Worm (Caenorhabditis elegans): ENCODE data around the gene vps-16.

The vps-16 gene

DNA sequence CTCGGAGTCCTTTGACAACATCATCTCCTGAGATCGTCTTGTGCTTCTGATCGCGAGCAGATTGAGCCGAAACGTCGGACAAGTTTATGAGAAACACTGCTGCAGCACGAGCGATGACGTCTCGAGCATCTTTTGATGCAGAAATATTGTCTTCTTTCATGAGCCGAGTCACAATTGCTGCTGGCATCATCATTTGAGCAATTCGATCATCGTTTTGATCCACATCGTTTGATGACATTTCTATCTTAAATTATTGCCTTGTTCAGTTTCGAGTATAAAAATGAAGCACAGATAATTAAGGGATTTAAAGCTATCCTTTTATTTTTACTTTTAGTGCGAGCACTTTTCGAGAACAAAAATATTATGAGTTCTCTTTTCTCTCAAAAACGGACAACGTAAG, 29.6 kb downstream of the vps-16 start, which contains the start of gene T26A5.8 (continued):
- TF ChIP-seq ama-1 (optimal IDR thresholded peaks at IDR 0.05) (peak; percentile 93), set-16 (GFP tag; IDR thresholded peaks at IDR 0.05) (no peak), aha-1 (tag) (peak; percentile 95), ceh-28 (tag; optimal IDR thresholded peaks at IDR 0.05) (no peak), snpc-1.2 (GFP tag; IDR thresholded peaks at IDR 0.05) (0 out of 2 replicates have a peak, but pooled peaks have one; percentile 28), nhr-41 (GFP tag; IDR thresholded peaks at IDR 0.05) (no peak), cey-2 (tag; optimal IDR thresholded peaks at IDR 0.05; ENCODE audit: borderline replicate concordance, insufficient read depth) (no peak), ztf-7 (tag; optimal IDR thresholded peaks at IDR 0.05) (no peak), ceh-62 (tag; optimal IDR thresholded peaks at IDR 0.05) (no peak), zfp-2 (tag; optimal IDR thresholded peaks at IDR 0.05) (no peak), zfp-3 (GFP tag; conservative IDR thresholded peaks at IDR 0.05) (peak; percentile 43; the same call in 1 of the 2 replicates), daf-16 (GFP tag; optimal IDR thresholded peaks at IDR 0.05) (peak in 1 of 2 experiments; percentile 13), daf-16 (tag; optimal IDR thresholded peaks at IDR 0.05) (peak; percentile 28), lin-29 (GFP tag; IDR thresholded peaks at IDR 0.05) (no peak), R02D3.7 (tag; optimal IDR thresholded peaks at IDR 0.05) (no peak), dmd-6 (GFP tag; IDR thresholded peaks at IDR 0.05) (0 out of 2 replicates have a peak, but pooled peaks have one; percentile 18), unc-39 (tag; optimal IDR thresholded peaks at IDR 0.05) (no peak), zag-1 (tag; optimal IDR thresholded peaks at IDR 0.05) (no peak), lin-1 (GFP tag; IDR thresholded peaks at IDR 0.05) (0 out of 2 replicates have a peak, but pooled peaks have one; percentile 7), lin-15B (tag; optimal IDR thresholded peaks at IDR 0.05) (no peak), zip-2 (tag; optimal IDR thresholded peaks at IDR 0.05) (no peak), egl-43 (GFP tag; IDR thresholded peaks at IDR 0.05) (no peak), tag-97 (GFP tag; IDR thresholded peaks at IDR 0.05) (no peak), duxl-1 (tag; optimal IDR thresholded peaks at IDR 0.05; ENCODE audit: poor library complexity) (peak; percentile 60), tra-1 (GFP tag; IDR thresholded peaks at IDR 0.05) (no peak), nhr-6 (tag; optimal IDR thresholded peaks at IDR 0.05) (no peak), F44E2.7 (GFP tag; IDR thresholded peaks at IDR 0.05) (0 out of 2 replicates have a peak, but pooled peaks have one; percentile 2), madf-5 (GFP tag; IDR thresholded peaks at IDR 0.05) (no peak), hlh-30 (tag; optimal IDR thresholded peaks at IDR 0.05; ENCODE audit: insufficient read depth) (no peak), egl-27 (tag; optimal IDR thresholded peaks at IDR 0.05) (no peak), lin-13 (GFP tag; optimal IDR thresholded peaks at IDR 0.05) (no peak), ctbp-1 (GFP tag; IDR thresholded peaks at IDR 0.05) (no peak), daf-12 (tag; optimal IDR thresholded peaks at IDR 0.05) (no peak), D1046.2 (GFP tag; IDR thresholded peaks at IDR 0.05) (no peak), nhr-77 (tag; optimal IDR thresholded peaks at IDR 0.05) (no peak), nhr-48 (tag; optimal IDR thresholded peaks at IDR 0.05) (no peak), fkh-10 (GFP tag; optimal IDR thresholded peaks at IDR 0.05) (no peak), T20F7.1 (GFP tag; optimal IDR thresholded peaks at IDR 0.05) (no peak), pha-4 (GFP tag; IDR thresholded peaks at IDR 0.05) (peak; percentile 52; the same call in 1 of the 2 replicates), pha-4 (tag; optimal IDR thresholded peaks at IDR 0.05) (no peak), Y75B8A.6 (GFP tag; IDR thresholded peaks at IDR 0.05) (peak; percentile 72; the same call in 1 of the 2 replicates), lin-38 (GFP tag; IDR thresholded peaks at IDR 0.05) (peak; percentile 60), spr-3 (GFP tag; optimal IDR thresholded peaks at IDR 0.05) (no peak), nhr-10 (tag; optimal IDR thresholded peaks at IDR 0.05) (no peak), lsy-2 (tag; optimal IDR thresholded peaks at IDR 0.05) (peak in 1 of 2 experiments; percentile 53), sdz-12 (GFP tag; optimal IDR thresholded peaks at IDR 0.05) (no peak), ceh-32 (tag; optimal IDR thresholded peaks at IDR 0.05; ENCODE audit: poor library complexity) (no peak), nhr-102 (tag; optimal IDR thresholded peaks at IDR 0.05) (peak; percentile 61), lir-3 (tag; optimal IDR thresholded peaks at IDR 0.05) (no peak), zip-11 (GFP tag; IDR thresholded peaks at IDR 0.05) (no peak), rbr-2 (tag; optimal IDR thresholded peaks at IDR 0.05) (no peak), Y48G9A.11 (GFP tag; IDR thresholded peaks at IDR 0.05) (peak; percentile 62)
